Worm (Caenorhabditis elegans): ENCODE data around the gene R02F2.6.

R02F2.6 gene

DNA sequence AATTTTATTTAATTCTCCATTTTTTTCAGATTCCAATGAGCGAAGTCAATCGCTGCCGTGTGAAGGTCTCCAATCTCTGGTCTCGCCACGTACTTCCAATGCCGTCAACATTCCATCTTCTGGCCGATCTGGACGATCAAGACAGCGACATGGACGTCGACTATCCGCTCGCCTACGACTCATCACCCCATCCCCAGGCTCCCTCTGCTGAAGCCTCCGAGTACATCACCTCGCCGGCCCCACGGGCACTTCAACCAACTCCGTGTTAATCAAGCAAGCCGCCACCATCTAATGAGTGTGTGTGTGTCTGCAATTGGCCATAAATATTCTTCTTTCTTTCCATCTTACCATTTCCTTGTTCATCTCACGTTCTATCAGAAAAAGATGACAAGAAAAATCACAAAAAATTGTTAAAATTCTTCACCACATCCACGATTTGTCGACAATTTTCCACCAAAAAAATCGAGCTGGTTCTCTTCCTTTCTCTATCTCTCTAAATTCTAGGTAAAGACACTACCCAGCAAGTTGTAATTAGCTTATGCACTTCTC is 26.8 kb upstream of the R02F2.6 start:
- TF ChIP-seq lin-1 (GFP tag; IDR thresholded peaks at IDR 0.05) (no peak), dmd-8 (GFP tag; IDR thresholded peaks at IDR 0.05) (no peak), vab-7 (GFP tag; IDR thresholded peaks at IDR 0.05) (no peak), nhr-25 (tag; optimal IDR thresholded peaks at IDR 0.05; ENCODE audit: borderline replicate concordance, insufficient read depth) (no peak), saeg-2 (GFP tag; IDR thresholded peaks at IDR 0.05) (no peak), spr-3 (GFP tag; optimal IDR thresholded peaks at IDR 0.05) (no peak), ZK546.5 (tag; optimal IDR thresholded peaks at IDR 0.05) (no peak), aha-1 (tag) (peak; percentile 88), gei-8 (GFP tag; optimal IDR thresholded peaks at IDR 0.05) (no peak), daf-19 (GFP tag; conservative IDR thresholded peaks at IDR 0.05) (no peak), ama-1 (optimal IDR thresholded peaks at IDR 0.05) (no peak), zfp-3 (GFP tag; conservative IDR thresholded peaks at IDR 0.05) (peak; percentile 29), lin-29 (GFP tag; IDR thresholded peaks at IDR 0.05) (0 out of 2 replicates have a peak, but pooled peaks have one; percentile 7), dve-1 (tag; optimal IDR thresholded peaks at IDR 0.05; ENCODE audit: insufficient read depth) (no peak), nhr-41 (GFP tag; IDR thresholded peaks at IDR 0.05) (no peak), unc-39 (tag; optimal IDR thresholded peaks at IDR 0.05) (no peak), ztf-7 (tag; optimal IDR thresholded peaks at IDR 0.05) (no peak), php-3 (GFP tag; IDR thresholded peaks at IDR 0.05) (no peak), ces-1 (GFP tag; optimal IDR thresholded peaks at IDR 0.05) (no peak), ceh-32 (tag; optimal IDR thresholded peaks at IDR 0.05; ENCODE audit: poor library complexity) (no peak), jun-1 (tag; optimal IDR thresholded peaks at IDR 0.05) (no peak), mep-1 (tag; optimal IDR thresholded peaks at IDR 0.05) (no peak), mxl-2 (GFP tag; conservative IDR thresholded peaks at IDR 0.05) (no peak), pha-4 (GFP tag; IDR thresholded peaks at IDR 0.05) (peak; percentile 7; the same call in 1 of the 2 replicates), pha-4 (tag; optimal IDR thresholded peaks at IDR 0.05) (no peak), ceh-62 (tag; optimal IDR thresholded peaks at IDR 0.05) (no peak), mes-2 (tag; optimal IDR thresholded peaks at IDR 0.05; ENCODE audit: poor library complexity, severe bottlenecking) (no peak), T20F7.1 (GFP tag; optimal IDR thresholded peaks at IDR 0.05) (no peak), pqm-1 (tag; optimal IDR thresholded peaks at IDR 0.05) (no peak), nhr-77 (tag; optimal IDR thresholded peaks at IDR 0.05) (peak; percentile 54), F49E8.2 (tag; optimal IDR thresholded peaks at IDR 0.05; ENCODE audit: borderline replicate concordance) (no peak), egl-43 (GFP tag; IDR thresholded peaks at IDR 0.05) (peak; percentile 35; the same call in 1 of the 2 replicates), lim-7 (GFP tag; IDR thresholded peaks at IDR 0.05) (0 out of 2 replicates have a peak, but pooled peaks have one; percentile 51), set-16 (GFP tag; IDR thresholded peaks at IDR 0.05) (no peak; the same call in 1 of the 2 replicates)

DNA sequence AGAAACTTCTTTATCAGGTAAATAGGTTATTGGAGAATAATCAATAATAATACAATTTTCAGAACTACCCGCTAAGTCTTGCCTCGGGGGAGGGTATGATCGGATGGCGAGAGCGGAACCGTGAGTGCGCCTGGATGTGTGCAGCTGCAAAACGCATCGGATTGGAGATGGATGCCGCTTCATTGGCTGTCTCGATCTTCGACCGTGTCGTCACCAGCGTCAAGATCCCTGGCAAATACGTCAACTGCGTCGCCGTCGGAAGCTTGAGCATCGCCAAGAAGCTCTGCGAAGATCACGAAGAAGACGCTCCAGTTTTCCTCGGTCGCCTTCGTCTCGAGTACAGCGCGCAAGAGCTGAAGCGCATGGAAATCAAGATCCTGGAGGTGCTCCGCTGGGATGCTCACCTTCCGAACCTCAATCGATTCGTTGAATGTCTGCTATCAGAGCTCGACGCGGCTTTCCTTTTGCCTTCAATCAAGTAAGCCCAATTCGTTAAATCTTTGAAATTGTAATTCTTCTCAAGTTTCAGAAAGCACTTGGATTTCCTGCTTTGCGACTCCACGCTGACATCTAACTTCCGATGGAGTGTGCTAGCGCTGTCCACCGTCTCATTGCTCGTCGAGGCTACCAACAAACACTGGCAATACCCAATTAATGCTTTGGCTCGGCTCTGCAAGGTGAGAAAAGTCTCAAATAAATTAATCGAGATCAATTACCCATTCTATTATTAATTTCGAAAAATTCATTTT is 26.2 kb upstream of the R02F2.6 start:
- TF ChIP-seq jun-1 (tag; optimal IDR thresholded peaks at IDR 0.05), result no peak
- TF ChIP-seq T26A8.4 (GFP tag; IDR thresholded peaks at IDR 0.05), result no peak; the same call in 1 of the 2 replicates
- TF ChIP-seq hif-1 (tag; optimal IDR thresholded peaks at IDR 0.05), result no peak
- no peak for TF ChIP-seq mep-1 (tag; optimal IDR thresholded peaks at IDR 0.05)
- TF ChIP-seq gei-8 (GFP tag; optimal IDR thresholded peaks at IDR 0.05), result no peak
- no peak for TF ChIP-seq lin-13 (GFP tag; optimal IDR thresholded peaks at IDR 0.05)
- TF ChIP-seq fkh-10 (GFP tag; optimal IDR thresholded peaks at IDR 0.05), result no peak
- TF ChIP-seq attf-4 (tag; optimal IDR thresholded peaks at IDR 0.05), result no peak
- TF ChIP-seq vab-7 (GFP tag; IDR thresholded peaks at IDR 0.05), result no peak
- TF ChIP-seq nhr-102 (tag; optimal IDR thresholded peaks at IDR 0.05), result no peak
- no peak for TF ChIP-seq hlh-11 (tag; optimal IDR thresholded peaks at IDR 0.05)
- no peak for TF ChIP-seq ceh-62 (tag; optimal IDR thresholded peaks at IDR 0.05)
- TF ChIP-seq pha-4 (GFP tag; IDR thresholded peaks at IDR 0.05), result 0 out of 2 replicates have a peak, but pooled peaks have one; percentile 6
- TF ChIP-seq pha-4 (tag; optimal IDR thresholded peaks at IDR 0.05), result no peak
- TF ChIP-seq hmg-1.1 (GFP tag; IDR thresholded peaks at IDR 0.05), result no peak
- TF ChIP-seq zag-1 (tag; optimal IDR thresholded peaks at IDR 0.05), result no peak
- TF ChIP-seq ceh-82 (tag; optimal IDR thresholded peaks at IDR 0.05), result no peak
- no peak for TF ChIP-seq lin-1 (GFP tag; IDR thresholded peaks at IDR 0.05)
- TF ChIP-seq mxl-2 (GFP tag; conservative IDR thresholded peaks at IDR 0.05), result no peak
- TF ChIP-seq tra-1 (GFP tag; IDR thresholded peaks at IDR 0.05), result no peak
- no peak for TF ChIP-seq Y105C5A.15 (GFP tag; IDR thresholded peaks at IDR 0.05)
- TF ChIP-seq lin-29 (GFP tag; IDR thresholded peaks at IDR 0.05), result no peak
- TF ChIP-seq lin-39 (tag; optimal IDR thresholded peaks at IDR 0.05), result no peak
- TF ChIP-seq nhr-28 (tag; optimal IDR thresholded peaks at IDR 0.05), result no peak
- TF ChIP-seq unc-39 (tag; optimal IDR thresholded peaks at IDR 0.05), result no peak
